Fruit fly (Drosophila melanogaster) whole organism, embryonic: Measurements from ENCODE around the gene Pcd.
A peak's percentile ranks its signal among the peaks of the same experiment; 100 is the strongest.

Experiments used
- Aef1 ChIP-seq: fragments of 200-800 bp; sonication (Bioruptor generic); IDR thresholded peaks from 3 replicates; pipeline ENCODE4 v1.3.6; 2022; ENCODE audit warnings: missing biosample characterization, missing genetic modification characterization
- C15 ChIP-seq: fragments of 200-800 bp; sonication (Bioruptor generic); IDR thresholded peaks from 3 replicates; pipeline ENCODE4 v1.3.6; 2022; ENCODE audit warnings: missing biosample characterization, missing genetic modification characterization
- CG10321 ChIP-seq: fragments of 200-800 bp; sonication (Bioruptor generic); IDR thresholded peaks from 2 replicates; pipeline ENCODE4 v1.3.6; 2022; ENCODE audit warnings: missing biosample characterization, missing genetic modification characterization
- CG10366 ChIP-seq: fragments of 200-800 bp; sonication (Bioruptor generic); IDR thresholded peaks from 2 replicates; pipeline ENCODE4 v1.3.6; 2022; ENCODE audit warnings: missing biosample characterization, missing genetic modification characterization
- CG14014 ChIP-seq: fragments of 200-800 bp; sonication (Bioruptor generic); IDR thresholded peaks from 2 replicates; pipeline ENCODE4 v1.3.6; 2022; ENCODE audit warnings: missing biosample characterization, missing genetic modification characterization
- CG14667 ChIP-seq: fragments of 200-800 bp; sonication (Bioruptor generic); IDR thresholded peaks from 2 replicates; pipeline ENCODE4 v1.3.6; 2022; ENCODE audit warnings: missing biosample characterization, missing genetic modification characterization
- CG15514 ChIP-seq: fragments of 200-800 bp; sonication (Bioruptor generic); optimal IDR thresholded peaks from 3 replicates; lab custom pipeline; 2017; ENCODE audit warnings: missing biosample characterization, missing genetic modification characterization, mild to moderate bottlenecking, moderate library complexity, missing genetic modification reagents
- CG15696 ChIP-seq: fragments of 200-800 bp; sonication (Bioruptor generic); optimal IDR thresholded peaks from 2 replicates; lab custom pipeline; 2019; ENCODE audit warnings: missing biosample characterization, mild to moderate bottlenecking, missing genetic modification characterization, moderate library complexity
- CG1603 ChIP-seq: fragments of 200-800 bp; sonication (Bioruptor generic); optimal IDR thresholded peaks from 2 replicates; lab custom pipeline; 2019; ENCODE audit warnings: missing biosample characterization, mild to moderate bottlenecking, missing genetic modification characterization, moderate library complexity
- CG16779 ChIP-seq: fragments of 200-800 bp; sonication (Bioruptor generic); IDR thresholded peaks from 2 replicates; pipeline ENCODE4 v1.3.6; 2022; ENCODE audit warnings: missing biosample characterization, missing genetic modification characterization
- CG17186 ChIP-seq: fragments of 200-800 bp; sonication (Bioruptor generic); optimal IDR thresholded peaks from 3 replicates; lab custom pipeline; 2017; ENCODE audit warnings: missing biosample characterization, missing genetic modification reagents, missing genetic modification characterization
- CG2116 ChIP-seq: fragments of 200-800 bp; sonication (Bioruptor generic); optimal IDR thresholded peaks from 3 replicates; lab custom pipeline; 2018; ENCODE audit warnings: missing biosample characterization, mild to moderate bottlenecking, missing genetic modification characterization
- CG30403 ChIP-seq: fragments of 200-800 bp; sonication (Bioruptor generic); optimal IDR thresholded peaks from 3 replicates; lab custom pipeline; 2016; ENCODE audit warnings: missing biosample characterization, missing genetic modification characterization
- CG34224 ChIP-seq: fragments of 200-800 bp; sonication (Bioruptor generic); IDR thresholded peaks from 3 replicates; pipeline ENCODE4 v1.3.6; 2022; ENCODE audit warnings: missing biosample characterization, missing genetic modification characterization; ENCODE audit not compliant: partially characterized antibody
- CG34422 ChIP-seq: fragments of 200-800 bp; sonication (Bioruptor generic); IDR thresholded peaks from 3 replicates; pipeline ENCODE4 v1.3.6; 2022; ENCODE audit warnings: missing biosample characterization, missing genetic modification characterization
- CG3847 ChIP-seq: fragments of 200-800 bp; sonication (Bioruptor generic); IDR thresholded peaks from 2 replicates; pipeline ENCODE4 v1.3.6; 2022; ENCODE audit warnings: missing biosample characterization, missing genetic modification characterization
- CG3995 ChIP-seq: fragments of 200-800 bp; sonication (Bioruptor generic); optimal IDR thresholded peaks from 3 replicates; lab custom pipeline; 2016; ENCODE audit warnings: missing biosample characterization, missing genetic modification characterization
- CG9215 ChIP-seq: fragments of 200-800 bp; sonication (Bioruptor generic); IDR thresholded peaks from 2 replicates; pipeline ENCODE4 v1.3.6; 2022; ENCODE audit warnings: missing biosample characterization, missing genetic modification characterization
- CG9437 ChIP-seq: fragments of 200-800 bp; sonication (Bioruptor generic); optimal IDR thresholded peaks from 2 replicates; lab custom pipeline; 2018; ENCODE audit warnings: missing biosample characterization, mild to moderate bottlenecking, missing genetic modification characterization
- CG9932 ChIP-seq: fragments of 200-800 bp; sonication (Bioruptor generic); IDR thresholded peaks from 2 replicates; pipeline ENCODE4 v1.3.6; 2022; ENCODE audit warnings: missing biosample characterization, missing genetic modification characterization
- CHES-1-like ChIP-seq: fragments of 200-800 bp; sonication (Bioruptor generic); optimal IDR thresholded peaks from 2 replicates; lab custom pipeline; 2016; ENCODE audit warnings: missing biosample characterization, missing genetic modification characterization
- Doc3 ChIP-seq: fragments of 200-800 bp; sonication (Bioruptor generic); IDR thresholded peaks from 3 replicates; pipeline ENCODE4 v1.3.6; 2022; ENCODE audit warnings: missing biosample characterization, missing genetic modification characterization; ENCODE audit not compliant: partially characterized antibody
- Elba2 ChIP-seq: fragments of 200-800 bp; sonication (Bioruptor generic); optimal IDR thresholded peaks from 3 replicates; lab custom pipeline; 2016; ENCODE audit warnings: missing biosample characterization, missing genetic modification characterization
- Hmr ChIP-seq: fragments of 200-800 bp; sonication (Bioruptor generic); optimal IDR thresholded peaks from 3 replicates; lab custom pipeline; 2017; ENCODE audit warnings: mild to moderate bottlenecking, missing biosample characterization, missing genetic modification reagents, missing genetic modification characterization
- Mrtf ChIP-seq: fragments of 200-800 bp; sonication (Bioruptor generic); IDR thresholded peaks from 3 replicates; pipeline ENCODE4 v1.3.6; 2022; ENCODE audit warnings: missing biosample characterization, missing genetic modification characterization
- Myb ChIP-seq: fragments of 200-800 bp; sonication (Bioruptor generic); optimal IDR thresholded peaks from 2 replicates; lab custom pipeline; 2016; ENCODE audit warnings: missing biosample characterization, missing genetic modification characterization
- Oli ChIP-seq: fragments of 200-800 bp; sonication (Bioruptor generic); optimal IDR thresholded peaks from 2 replicates; lab custom pipeline; 2018; ENCODE audit warnings: missing biosample characterization, mild to moderate bottlenecking, missing genetic modification characterization, moderate library complexity
- Poxn ChIP-seq: fragments of 200-800 bp; sonication (Bioruptor generic); IDR thresholded peaks from 2 replicates; pipeline ENCODE4 v1.3.6; 2022; ENCODE audit warnings: missing biosample characterization, missing genetic modification characterization
- Sin3A ChIP-seq: fragments of >200 bp; optimal IDR thresholded peaks from 2 replicates; lab custom pipeline; 2018
- cas ChIP-seq: fragments of 200-800 bp; sonication (Bioruptor generic); IDR thresholded peaks from 2 replicates; pipeline ENCODE4 v1.3.6; 2022; ENCODE audit warnings: missing biosample characterization, missing genetic modification characterization
- dpn ChIP-seq, 2 experiments: fragments of 200-800 bp; sonication (Bioruptor generic); optimal IDR thresholded peaks; 3 replicates each; lab custom pipeline; 2016; ENCODE audit warnings: missing biosample characterization in 2 of 2, missing genetic modification characterization in 2 of 2
- esg ChIP-seq: fragments of 200-800 bp; sonication (Bioruptor generic); conservative IDR thresholded peaks from 2 replicates; pipeline ENCODE4 v1.3.6; 2022; ENCODE audit warnings: missing biosample characterization, missing genetic modification characterization
- gfzf ChIP-seq: fragments of 200-800 bp; sonication (Bioruptor generic); optimal IDR thresholded peaks from 2 replicates; lab custom pipeline; 2016; ENCODE audit warnings: missing biosample characterization, mild to moderate bottlenecking, missing genetic modification characterization, moderate library complexity
- ind ChIP-seq: fragments of 200-800 bp; sonication (Bioruptor generic); optimal IDR thresholded peaks from 3 replicates; lab custom pipeline; 2016; ENCODE audit warnings: missing biosample characterization, missing genetic modification characterization
- knrl ChIP-seq: fragments of 200-800 bp; sonication (Bioruptor generic); IDR thresholded peaks from 3 replicates; pipeline ENCODE4 v1.3.6; 2022; ENCODE audit warnings: missing biosample characterization, missing genetic modification characterization; ENCODE audit not compliant: partially characterized antibody
- lilli ChIP-seq: fragments of 200-800 bp; sonication (Bioruptor generic); optimal IDR thresholded peaks from 3 replicates; lab custom pipeline; 2016; ENCODE audit warnings: missing biosample characterization, missing genetic modification characterization
- mam ChIP-seq: fragments of 200-800 bp; sonication (Bioruptor generic); optimal IDR thresholded peaks from 3 replicates; lab custom pipeline; 2016; ENCODE audit warnings: missing biosample characterization, missing genetic modification characterization
- mirr ChIP-seq: fragments of 200-800 bp; sonication (Bioruptor generic); optimal IDR thresholded peaks from 3 replicates; lab custom pipeline; 2018; ENCODE audit warnings: missing biosample characterization, mild to moderate bottlenecking, missing genetic modification characterization
- nmo ChIP-seq: fragments of 200-800 bp; sonication (Bioruptor generic); optimal IDR thresholded peaks from 2 replicates; lab custom pipeline; 2018; ENCODE audit warnings: missing biosample characterization, mild to moderate bottlenecking, missing genetic modification characterization, moderate library complexity
- pb ChIP-seq: fragments of 200-800 bp; sonication (Bioruptor generic); optimal IDR thresholded peaks from 3 replicates; lab custom pipeline; 2016; ENCODE audit warnings: missing biosample characterization, missing genetic modification characterization
- peb ChIP-seq: fragments of 200-800 bp; sonication (Bioruptor generic); IDR thresholded peaks from 2 replicates; pipeline ENCODE4 v1.3.6; 2022; ENCODE audit warnings: missing biosample characterization, missing genetic modification characterization
- pho ChIP-seq: fragments of 200-800 bp; sonication (Bioruptor generic); optimal IDR thresholded peaks from 2 replicates; lab custom pipeline; 2016; ENCODE audit warnings: missing biosample characterization, missing genetic modification characterization
- pita ChIP-seq: fragments of 200-800 bp; sonication (Bioruptor generic); optimal IDR thresholded peaks from 2 replicates; lab custom pipeline; 2017; ENCODE audit warnings: missing biosample characterization, mild to moderate bottlenecking, missing genetic modification characterization
- row ChIP-seq: fragments of 200-800 bp; sonication (Bioruptor generic); IDR thresholded peaks from 3 replicates; pipeline ENCODE4 v1.3.6; 2022; ENCODE audit warnings: missing biosample characterization, missing genetic modification characterization
- seq ChIP-seq: fragments of 200-800 bp; sonication (Bioruptor generic); IDR thresholded peaks from 2 replicates; pipeline ENCODE4 v1.3.6; 2022; ENCODE audit warnings: missing biosample characterization, missing genetic modification characterization
- slbo ChIP-seq: fragments of 200-800 bp; sonication (Bioruptor generic); IDR thresholded peaks from 2 replicates; pipeline ENCODE4 v1.3.6; 2022; ENCODE audit warnings: missing biosample characterization, missing genetic modification characterization
- stwl ChIP-seq: fragments of 200-800 bp; sonication (Bioruptor generic); optimal IDR thresholded peaks from 3 replicates; lab custom pipeline; 2018; ENCODE audit warnings: missing biosample characterization, mild to moderate bottlenecking, missing genetic modification characterization, moderate library complexity
- twi ChIP-seq: fragments of 200-800 bp; optimal IDR thresholded peaks from 2 replicates; lab custom pipeline; 2019; ENCODE audit warnings: missing biosample characterization, mild to moderate bottlenecking, missing genetic modification characterization, moderate library complexity
- vnd ChIP-seq: fragments of 200-800 bp; sonication (Bioruptor generic); IDR thresholded peaks from 3 replicates; pipeline ENCODE4 v1.3.6; 2022; ENCODE audit warnings: missing biosample characterization, missing genetic modification characterization; ENCODE audit not compliant: partially characterized antibody
- vvl ChIP-seq: fragments of 200-800 bp; sonication (Bioruptor generic); IDR thresholded peaks from 2 replicates; pipeline ENCODE4 v1.3.6; 2022; ENCODE audit warnings: missing biosample characterization, missing genetic modification characterization

Gene Pcd

DNA sequence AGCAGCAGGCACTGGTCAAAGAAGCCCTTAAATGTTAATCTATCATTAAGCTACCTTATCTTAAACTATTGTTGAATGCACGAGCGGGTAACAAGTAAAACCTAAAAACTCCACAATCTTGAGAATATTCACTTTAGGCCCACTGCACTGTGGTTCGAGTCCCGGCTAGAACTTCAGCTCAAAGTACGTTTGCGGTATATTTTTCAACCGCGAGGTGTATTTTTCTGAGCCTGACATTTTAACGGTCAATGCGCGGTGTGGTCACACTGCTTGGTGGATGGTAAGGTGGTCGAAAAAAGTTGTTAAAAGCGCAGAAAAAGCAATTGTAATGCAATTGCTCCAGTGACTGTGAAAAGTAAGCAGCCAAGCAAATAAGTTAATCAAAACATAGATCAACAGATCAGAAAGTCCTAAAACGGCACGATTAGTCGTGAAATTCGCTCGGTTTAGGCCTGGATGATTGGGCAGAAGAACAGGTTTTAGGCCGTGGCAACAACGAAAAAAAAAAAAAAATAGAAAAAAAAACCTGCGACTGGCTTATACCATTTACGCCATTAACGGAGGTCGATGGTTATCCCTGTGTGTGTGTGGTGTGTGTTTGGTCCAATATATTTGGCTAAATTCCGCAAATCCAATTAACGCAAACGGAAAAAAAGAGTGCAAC, 2.7 kb downstream of the Pcd start, which contains the start of gene Kul:
Gene Kul, plus strand, starts transcription at position 254 of the 664 bp plus-strand sequence.
- 0 out of 2 replicates have a peak, but pooled peaks have one; percentile 33 for TF ChIP-seq vvl (GFP tag; lab: Robert Waterston, UW)
- peak; percentile 45 for TF ChIP-seq CG15514 (GFP tag; lab: Kevin White, UChicago)
- TF ChIP-seq CG14014 = peak; percentile 47; the same call in 1 of the 2 replicates
- peak; percentile 23; the same call in 1 of the 2 replicates for TF ChIP-seq CG10366 (GFP tag; lab: Robert Waterston, UW)
- TF ChIP-seq Hmr (GFP tag; lab: Kevin White, UChicago) = no peak
- TF ChIP-seq Aef1 (GFP tag; lab: Robert Waterston, UW) = no peak
- no peak; the same call in 1 of the 2 replicates for TF ChIP-seq CG9215 (GFP tag; lab: Robert Waterston, UW)
- TF ChIP-seq twi = no peak
- TF ChIP-seq ind (GFP tag; lab: Kevin White, UChicago) = no peak
- peak; percentile 36 for TF ChIP-seq CG30403 (GFP tag; lab: Kevin White, UChicago)
- no peak for TF ChIP-seq esg (GFP tag; lab: Robert Waterston, UW)
- peak; percentile 47 for TF ChIP-seq pb
- TF ChIP-seq CG2116 (GFP tag; lab: Kevin White, UChicago) = peak; percentile 49
- TF ChIP-seq stwl = peak; percentile 90
- 0 out of 2 replicates have a peak, but pooled peaks have one; percentile 16 for TF ChIP-seq CG10321 (GFP tag; lab: Robert Waterston, UW)
- peak; percentile 28; the same call in 1 of the 3 replicates for TF ChIP-seq knrl
- TF ChIP-seq Oli (tag; lab: Kevin White, UChicago) = no peak
- TF ChIP-seq CG3995 (GFP tag; lab: Kevin White, UChicago) = peak; percentile 9
- TF ChIP-seq gfzf (GFP tag; lab: Kevin White, UChicago) = peak; percentile 87
- no peak; the same call in 2 of the 3 replicates for TF ChIP-seq CG34422 (GFP tag; lab: Robert Waterston, UW)
- TF ChIP-seq lilli (GFP tag; lab: Kevin White, UChicago) = peak; percentile 5
- TF ChIP-seq pho = no peak
- TF ChIP-seq CG3847 (GFP tag; lab: Robert Waterston, UW) = peak; percentile 43
- no peak for TF ChIP-seq cas (GFP tag; lab: Robert Waterston, UW)
- peak; percentile 88 for TF ChIP-seq Myb (GFP tag; lab: Kevin White, UChicago)
- TF ChIP-seq CG14667 = no peak
- no peak for TF ChIP-seq peb
- TF ChIP-seq Elba2 (GFP tag; lab: Kevin White, UChicago) = no peak
- peak; percentile 43 for TF ChIP-seq CG17186 (GFP tag; lab: Kevin White, UChicago)
- peak; percentile 47; the same call in 1 of the 3 replicates for TF ChIP-seq CG34224 (GFP tag; lab: Robert Waterston, UW)
- TF ChIP-seq pita (GFP tag; lab: Kevin White, UChicago) = peak; percentile 50
- peak; percentile 20 for TF ChIP-seq nmo (GFP tag; lab: Kevin White, UChicago)
- TF ChIP-seq CHES-1-like (GFP tag; lab: Kevin White, UChicago) = peak; percentile 54
- no peak for TF ChIP-seq C15
- no peak for TF ChIP-seq Doc3 (GFP tag; lab: Robert Waterston, UW)
- 0 out of 3 replicates have a peak, but pooled peaks have one; percentile 13 for TF ChIP-seq vnd (GFP tag; lab: Robert Waterston, UW)
- TF ChIP-seq dpn (GFP tag; optimal IDR thresholded peaks at IDR 0.05; lab: Kevin White, UChicago) = peak; percentile 5 to 41
- TF ChIP-seq Poxn (GFP tag; lab: Robert Waterston, UW) = no peak
- TF ChIP-seq row (GFP tag; lab: Robert Waterston, UW) = peak; percentile 56; the same call in 2 of the 3 replicates
- TF ChIP-seq slbo (GFP tag; lab: Robert Waterston, UW) = peak; percentile 46; the same call in 1 of the 2 replicates
- peak; percentile 36 for TF ChIP-seq mam (GFP tag; lab: Kevin White, UChicago)
- no peak for TF ChIP-seq seq (GFP tag; lab: Robert Waterston, UW)
- peak; percentile 2 for TF ChIP-seq CG15696 (tag; lab: Kevin White, UChicago)
- peak; percentile 52 for TF ChIP-seq Sin3A (lab: Kevin White, UChicago)
- no peak for TF ChIP-seq CG16779 (GFP tag; lab: Robert Waterston, UW)
- TF ChIP-seq CG9437 (GFP tag; lab: Kevin White, UChicago) = no peak
- TF ChIP-seq CG9932 (GFP tag; lab: Robert Waterston, UW) = peak; percentile 29; the same call in 1 of the 2 replicates
- no peak for TF ChIP-seq mirr (GFP tag; lab: Kevin White, UChicago)
- no peak for TF ChIP-seq Mrtf (GFP tag; lab: Robert Waterston, UW)
- peak; percentile 79 for TF ChIP-seq CG1603
